Fruit fly (Drosophila melanogaster): Measurements from ENCODE around the gene CG9782.

- TF ChIP-seq CrebA (GFP tag; optimal IDR thresholded peaks at IDR 0.05; ENCODE audit: borderline replicate concordance) (no peak), dmrt93B (GFP tag; optimal IDR thresholded peaks at IDR 0.05) (no peak), psq (GFP tag; optimal IDR thresholded peaks at IDR 0.05) (no peak), usp (GFP tag; optimal IDR thresholded peaks at IDR 0.05) (no peak), Myc (optimal IDR thresholded peaks at IDR 0.05) (no peak), sage (GFP tag; optimal IDR thresholded peaks at IDR 0.05) (no peak)
Observed at dm6 chrX:16579978-16580377, 41.4 kb downstream of the CG9782 start.
